Fruit fly (Drosophila melanogaster): ENCODE results near the gene CG10859.

The CG10859 gene

dm6 chr2L:13349237-13349902 is 49.1 kb downstream of the CG10859 start (continued):
- TF ChIP-seq CG7372 (GFP tag; IDR thresholded peaks at IDR 0.05) (no peak), Drgx (GFP tag; IDR thresholded peaks at IDR 0.05) (no peak), CG13894 (tag; optimal IDR thresholded peaks at IDR 0.05) (no peak), p53 (GFP tag; optimal IDR thresholded peaks at IDR 0.05) (no peak), eve (GFP tag; optimal IDR thresholded peaks at IDR 0.05) (no peak), Oli (tag; optimal IDR thresholded peaks at IDR 0.05) (no peak), Dip3 (GFP tag; optimal IDR thresholded peaks at IDR 0.05) (no peak), trh (GFP tag; optimal IDR thresholded peaks at IDR 0.05) (no peak), Adf1 (GFP tag; IDR thresholded peaks at IDR 0.05) (no peak)

DNA sequence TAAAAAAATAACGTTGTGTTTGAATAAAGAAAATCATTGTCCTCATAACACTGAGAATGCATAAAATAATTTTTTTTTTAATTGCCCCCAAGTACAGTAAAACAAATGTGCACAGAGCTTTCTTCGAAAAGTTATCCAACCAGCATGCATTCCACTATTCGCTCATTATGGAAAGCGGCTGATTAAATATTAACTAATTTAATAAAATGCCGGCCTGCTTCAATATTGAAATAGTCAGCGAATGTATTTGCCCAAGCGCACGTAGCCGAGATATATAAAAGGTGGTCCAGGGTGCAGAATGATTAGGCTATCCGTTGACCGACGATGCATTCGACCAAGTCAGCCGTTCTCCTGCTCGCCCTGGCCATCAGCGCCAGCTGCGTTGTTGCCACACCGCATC is 51.0 kb downstream of the CG10859 start, which contains the start of gene CG16826:
Gene CG16826 (plus strand): TSS at position 301 of the 400 bp plus-strand sequence.
- TF ChIP-seq Bdp1 (GFP tag; optimal IDR thresholded peaks at IDR 0.05), result no peak
- no peak for TF ChIP-seq crp (GFP tag; optimal IDR thresholded peaks at IDR 0.05)
- no peak for TF ChIP-seq nom (GFP tag; optimal IDR thresholded peaks at IDR 0.05)
- no peak for TF ChIP-seq Hr39 (optimal IDR thresholded peaks at IDR 0.05)
- TF ChIP-seq unpg (GFP tag; optimal IDR thresholded peaks at IDR 0.05), result no peak
- no peak for TF ChIP-seq Side (GFP tag; optimal IDR thresholded peaks at IDR 0.05)
- TF ChIP-seq jigr1 (GFP tag; IDR thresholded peaks at IDR 0.05), result no peak
- no peak for TF ChIP-seq CG10565 (GFP tag; optimal IDR thresholded peaks at IDR 0.05)
- TF ChIP-seq sc (optimal IDR thresholded peaks at IDR 0.05), result no peak
- TF ChIP-seq sc (GFP tag; optimal IDR thresholded peaks at IDR 0.05), result no peak
- no peak for TF ChIP-seq sob (GFP tag; IDR thresholded peaks at IDR 0.05)
- no peak for TF ChIP-seq CoRest (tag; optimal IDR thresholded peaks at IDR 0.05)
- no peak for TF ChIP-seq CG9727 (GFP tag; optimal IDR thresholded peaks at IDR 0.05)
- no peak for TF ChIP-seq CG3847 (GFP tag; IDR thresholded peaks at IDR 0.05)
- TF ChIP-seq Atf6 (GFP tag; IDR thresholded peaks at IDR 0.05), result no peak

All from whole organism, embryonic.